Worm (Caenorhabditis elegans) whole organism, L4 larva: ENCODE results near the gene F40F8.3.

ENCODE experiments used
- F26F4.8 ChIP-seq: fragments of 200-800 bp; sonication (Bioruptor generic); conservative IDR thresholded peaks from 2 replicates; pipeline ENCODE4 v1.3.6; 2022; ENCODE audit warnings: missing genetic modification characterization, missing compliant biosample characterization
- F37D6.2 ChIP-seq: sonication (generic microtip); optimal IDR thresholded peaks from 2 replicates; lab custom pipeline; 2016; ENCODE audit warnings: mild to moderate bottlenecking, missing genetic modification characterization, missing compliant biosample characterization
- F44E2.7 ChIP-seq: fragments of 200-800 bp; sonication (Bioruptor generic); IDR thresholded peaks from 2 replicates; pipeline ENCODE4 v2.1.2; 2022; ENCODE audit warnings: missing genetic modification characterization, missing compliant biosample characterization
- F49E8.2 ChIP-seq: sonication (generic microtip); optimal IDR thresholded peaks from 2 replicates; lab custom pipeline; 2016; ENCODE audit warnings: missing compliant biosample characterization, mild to moderate bottlenecking, missing genetic modification characterization, borderline replicate concordance
- R02D3.7 ChIP-seq: fragments of 150-350 bp; sonication (generic microtip); optimal IDR thresholded peaks from 3 replicates; lab custom pipeline; 2014; ENCODE audit warnings: missing biosample characterization, missing genetic modification characterization
- attf-4 ChIP-seq: sonication (generic microtip); optimal IDR thresholded peaks from 3 replicates; lab custom pipeline; 2017; ENCODE audit warnings: missing biosample characterization, missing genetic modification characterization
- ceh-20 ChIP-seq: fragments of 200-800 bp; sonication (Bioruptor generic); IDR thresholded peaks from 2 replicates; pipeline ENCODE4 v1.3.6; 2022; ENCODE audit warnings: missing genetic modification reagents, missing genetic modification characterization, missing compliant biosample characterization
- ceh-44 ChIP-seq: fragments of 200-800 bp; sonication (Bioruptor generic); IDR thresholded peaks from 2 replicates; pipeline ENCODE4 v1.3.6; 2022; ENCODE audit warnings: missing genetic modification reagents, missing genetic modification characterization, missing compliant biosample characterization
- cey-2 ChIP-seq: sonication (generic microtip); optimal IDR thresholded peaks from 3 replicates; lab custom pipeline; 2017; ENCODE audit warnings: missing genetic modification characterization, mild to moderate bottlenecking, missing compliant biosample characterization, antibody characterized with exemption, borderline replicate concordance; ENCODE audit not compliant: insufficient read depth
- dmd-8 ChIP-seq: fragments of 200-800 bp; sonication (Bioruptor generic); IDR thresholded peaks from 2 replicates; pipeline ENCODE4 v1.3.6; 2022; ENCODE audit warnings: missing genetic modification characterization, missing compliant biosample characterization
- dmd-9 ChIP-seq: fragments of 200-800 bp; sonication (Bioruptor generic); IDR thresholded peaks from 2 replicates; pipeline ENCODE4 v1.3.6; 2022; ENCODE audit warnings: missing genetic modification reagents, missing genetic modification characterization, missing compliant biosample characterization
- duxl-1 ChIP-seq: sonication (generic microtip); optimal IDR thresholded peaks from 2 replicates; lab custom pipeline; 2016; ENCODE audit warnings: mild to moderate bottlenecking, missing genetic modification characterization, moderate library complexity, missing compliant biosample characterization; ENCODE audit not compliant: poor library complexity
- egl-27 ChIP-seq: sonication (generic microtip); optimal IDR thresholded peaks from 3 replicates; lab custom pipeline; 2017; ENCODE audit warnings: missing biosample characterization, missing genetic modification reagents, missing genetic modification characterization
- fkh-10 ChIP-seq: fragments of 150-350 bp; optimal IDR thresholded peaks from 2 replicates; lab custom pipeline; 2014; ENCODE audit warnings: missing biosample characterization, missing genetic modification reagents, missing genetic modification characterization
- fos-1 ChIP-seq: fragments of 150-350 bp; optimal IDR thresholded peaks from 2 replicates; lab custom pipeline; 2014; ENCODE audit warnings: missing biosample characterization, missing genetic modification characterization
- hif-1 ChIP-seq, 2 experiments: sonication (generic microtip); optimal IDR thresholded peaks; 2 replicates each; lab custom pipeline; 2016 to 2017; ENCODE audit warnings: missing compliant biosample characterization in 2 of 2, missing genetic modification characterization in 2 of 2, missing genetic modification reagents in 2 of 2, missing genotype in 2 of 2, mild to moderate bottlenecking in 1 of 2
- hlh-30 ChIP-seq: sonication (generic microtip); optimal IDR thresholded peaks from 2 replicates; lab custom pipeline; 2017; ENCODE audit warnings: antibody characterized with exemption, mild to moderate bottlenecking, missing genetic modification characterization, missing compliant biosample characterization; ENCODE audit not compliant: insufficient read depth
- lim-7 ChIP-seq: fragments of 200-800 bp; sonication (Bioruptor generic); IDR thresholded peaks from 2 replicates; pipeline ENCODE4 v1.3.6; 2022; ENCODE audit warnings: missing genetic modification characterization, missing compliant biosample characterization
- lin-1 ChIP-seq: fragments of 200-800 bp; sonication (Bioruptor generic); IDR thresholded peaks from 2 replicates; pipeline ENCODE4 v1.3.6; 2022; ENCODE audit warnings: missing genetic modification reagents, missing genetic modification characterization, missing compliant biosample characterization
- lin-13 ChIP-seq: fragments of 150-350 bp; optimal IDR thresholded peaks from 2 replicates; lab custom pipeline; 2014; ENCODE audit warnings: missing biosample characterization, missing genetic modification reagents, missing genetic modification characterization
- lin-15B ChIP-seq: fragments of 150-350 bp; sonication (generic microtip); optimal IDR thresholded peaks from 3 replicates; lab custom pipeline; 2014; ENCODE audit warnings: missing biosample characterization, missing genetic modification characterization
- lin-38 ChIP-seq: fragments of 200-800 bp; sonication (Bioruptor generic); IDR thresholded peaks from 2 replicates; pipeline ENCODE4 v1.3.6; 2022; ENCODE audit warnings: missing genetic modification reagents, missing genetic modification characterization, missing compliant biosample characterization
- madf-5 ChIP-seq, 2 experiments: fragments of 200-800 bp; sonication (Bioruptor generic); IDR thresholded peaks; 2 replicates each; pipeline ENCODE4 v1.3.6; 2022; ENCODE audit warnings: missing compliant biosample characterization in 2 of 2, missing genetic modification characterization in 2 of 2
- mdl-1 ChIP-seq, 2 experiments: fragments of 150-350 bp in 1 of 2; sonication (generic microtip) in 1 of 2; optimal IDR thresholded peaks; 2 replicates each; lab custom pipeline; 2014 to 2017; ENCODE audit warnings: missing biosample characterization in 2 of 2, missing genetic modification characterization in 2 of 2
- mes-2 ChIP-seq: sonication (generic microtip); optimal IDR thresholded peaks from 2 replicates; lab custom pipeline; 2016; ENCODE audit warnings: missing genotype, mild to moderate bottlenecking, missing genetic modification characterization, missing compliant biosample characterization; ENCODE audit not compliant: poor library complexity, severe bottlenecking
- nhr-237 ChIP-seq: sonication (generic microtip); optimal IDR thresholded peaks from 2 replicates; lab custom pipeline; 2017; ENCODE audit warnings: missing biosample characterization, missing genetic modification characterization
- nhr-25 ChIP-seq: sonication (generic microtip); optimal IDR thresholded peaks from 2 replicates; lab custom pipeline; 2017; ENCODE audit warnings: missing genetic modification characterization, mild to moderate bottlenecking, missing compliant biosample characterization, antibody characterized with exemption, moderate library complexity, borderline replicate concordance; ENCODE audit not compliant: insufficient read depth
- nhr-42 ChIP-seq: fragments of 200-800 bp; sonication (Bioruptor generic); IDR thresholded peaks from 2 replicates; pipeline ENCODE4 v1.3.6; 2022; ENCODE audit warnings: missing genetic modification characterization, missing compliant biosample characterization
- nhr-6 ChIP-seq: fragments of 150-350 bp; optimal IDR thresholded peaks from 2 replicates; lab custom pipeline; 2014; ENCODE audit warnings: missing biosample characterization, missing genetic modification characterization
- nhr-77 ChIP-seq: fragments of 150-350 bp; optimal IDR thresholded peaks from 2 replicates; lab custom pipeline; 2014; ENCODE audit warnings: missing biosample characterization, missing genetic modification characterization
- pqm-1 ChIP-seq: sonication (generic microtip); optimal IDR thresholded peaks from 2 replicates; lab custom pipeline; 2017; ENCODE audit warnings: missing biosample characterization, missing genetic modification characterization
- rbr-2 ChIP-seq: sonication (generic microtip); optimal IDR thresholded peaks from 2 replicates; lab custom pipeline; 2016; ENCODE audit warnings: missing genotype, missing genetic modification characterization, missing compliant biosample characterization
- saeg-2 ChIP-seq: fragments of 200-800 bp; sonication (Bioruptor generic); IDR thresholded peaks from 2 replicates; pipeline ENCODE4 v1.3.6; 2022; ENCODE audit warnings: missing genetic modification reagents, missing genetic modification characterization, missing compliant biosample characterization
- spr-1 ChIP-seq: sonication (generic microtip); optimal IDR thresholded peaks from 2 replicates; lab custom pipeline; 2016; ENCODE audit warnings: mild to moderate bottlenecking, missing genetic modification characterization, missing compliant biosample characterization
- tag-97 ChIP-seq: fragments of 200-800 bp; sonication (Bioruptor generic); IDR thresholded peaks from 2 replicates; pipeline ENCODE4 v1.3.6; 2022; ENCODE audit warnings: missing genetic modification characterization, missing compliant biosample characterization
- unc-39 ChIP-seq: sonication (generic microtip); optimal IDR thresholded peaks from 2 replicates; lab custom pipeline; 2017; ENCODE audit warnings: missing biosample characterization, missing genetic modification characterization
- zfp-2 ChIP-seq: sonication (generic microtip); optimal IDR thresholded peaks from 2 replicates; lab custom pipeline; 2016; ENCODE audit warnings: mild to moderate bottlenecking, missing genetic modification characterization, missing compliant biosample characterization
- zip-11 ChIP-seq: fragments of 200-800 bp; sonication (Bioruptor generic); IDR thresholded peaks from 2 replicates; pipeline ENCODE4 v1.3.6; 2022; ENCODE audit warnings: missing genetic modification characterization, missing compliant biosample characterization
- ztf-11 ChIP-seq: fragments of 150-350 bp; optimal IDR thresholded peaks from 2 replicates; lab custom pipeline; 2014; ENCODE audit warnings: missing biosample characterization, missing genetic modification characterization

The F40F8.3 gene

ce11 chrII:11167039-11167438 lies 38.0 kb downstream of the F40F8.3 start (continued):
- TF ChIP-seq lin-1 (GFP tag; lab: Robert Waterston, UW), result peak; percentile 46; the same call in 1 of the 2 replicates
- no peak for TF ChIP-seq attf-4
- peak; percentile 58 for TF ChIP-seq rbr-2
- no peak for TF ChIP-seq zfp-2 (tag; lab: Kevin White, UChicago)
- TF ChIP-seq spr-1 (tag; lab: Kevin White, UChicago), result peak; percentile 79
- peak; percentile 79 for TF ChIP-seq nhr-42 (GFP tag; lab: Robert Waterston, UW)
- no peak for TF ChIP-seq F44E2.7 (GFP tag; lab: Robert Waterston, UW)
- TF ChIP-seq F49E8.2, result peak; percentile 91
- no peak for TF ChIP-seq zip-11
- TF ChIP-seq fkh-10 (GFP tag; lab: Kevin White, UChicago), result no peak
- peak; percentile 49 for TF ChIP-seq lin-13
- no peak for TF ChIP-seq F26F4.8 (GFP tag; lab: Robert Waterston, UW)
- no peak for TF ChIP-seq ceh-20 (GFP tag; lab: Robert Waterston, UW)
- TF ChIP-seq lim-7 (GFP tag; lab: Robert Waterston, UW), result peak; percentile 36; the same call in 1 of the 2 replicates
- peak; percentile 18; the same call in 1 of the 2 replicates for TF ChIP-seq ceh-44 (GFP tag; lab: Robert Waterston, UW)
- TF ChIP-seq madf-5 (GFP tag; IDR thresholded peaks at IDR 0.05; lab: Robert Waterston, UW), result no peak
- no peak for TF ChIP-seq pqm-1
- no peak for TF ChIP-seq R02D3.7 (tag; lab: Kevin White, UChicago)
- TF ChIP-seq nhr-77 (tag; lab: Kevin White, UChicago), result no peak
- TF ChIP-seq saeg-2 (GFP tag; lab: Robert Waterston, UW), result 0 out of 2 replicates have a peak, but pooled peaks have one; percentile 47
- peak; percentile 84 for TF ChIP-seq hlh-30 (tag; lab: Kevin White, UChicago)
- TF ChIP-seq mes-2, result peak; percentile 87
- no peak for TF ChIP-seq egl-27 (tag; lab: Kevin White, UChicago)
- no peak for TF ChIP-seq tag-97 (GFP tag; lab: Robert Waterston, UW)
- TF ChIP-seq nhr-25, result peak; percentile 73
- no peak for TF ChIP-seq F37D6.2 (tag; lab: Kevin White, UChicago)
- no peak for TF ChIP-seq ztf-11 (tag; lab: Kevin White, UChicago)
- peak; percentile 13 to 24 for TF ChIP-seq mdl-1 (tag; optimal IDR thresholded peaks at IDR 0.05; lab: Kevin White, UChicago)
- TF ChIP-seq lin-15B (tag; lab: Kevin White, UChicago), result no peak
- TF ChIP-seq fos-1 (tag; lab: Kevin White, UChicago), result no peak
- no peak for TF ChIP-seq dmd-9 (GFP tag; lab: Robert Waterston, UW)
- TF ChIP-seq nhr-6 (tag; lab: Kevin White, UChicago), result peak; percentile 28
- no peak for TF ChIP-seq unc-39 (tag; lab: Kevin White, UChicago)
- TF ChIP-seq dmd-8 (GFP tag; lab: Robert Waterston, UW), result 0 out of 2 replicates have a peak, but pooled peaks have one; percentile 26
- no peak for TF ChIP-seq cey-2 (tag; lab: Kevin White, UChicago)
- TF ChIP-seq duxl-1, result peak; percentile 55
- TF ChIP-seq hif-1 (tag; optimal IDR thresholded peaks at IDR 0.05; lab: Kevin White, UChicago), result peak in 1 of 2 experiments; percentile 11
- no peak for TF ChIP-seq nhr-237

DNA sequence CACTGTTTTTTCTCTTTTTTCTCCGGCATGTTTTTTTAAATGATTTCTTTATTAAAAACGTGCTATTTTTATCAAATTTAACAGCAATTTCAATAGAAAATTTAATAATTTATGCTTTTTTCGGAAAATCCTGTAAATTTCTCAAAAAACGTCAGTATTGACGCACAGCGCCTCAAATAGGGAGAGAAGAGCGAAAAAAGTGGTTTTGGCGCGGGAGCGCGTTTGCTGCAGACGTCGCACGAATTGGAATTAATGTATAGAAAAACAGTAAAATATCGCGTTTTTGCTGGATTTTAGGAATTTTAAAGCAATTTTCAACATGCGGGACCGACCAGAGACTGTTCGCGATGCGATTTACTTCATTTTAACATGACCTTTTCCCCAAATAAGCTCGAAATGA lies 39.8 kb downstream of the F40F8.3 start:
- TF ChIP-seq lin-38, result peak; percentile 87

- TF ChIP-seq lin-38, result peak; percentile 61
Observed at ce11 chrII:11170495-11170894, 41.4 kb downstream of the F40F8.3 start.
